Worm (Caenorhabditis elegans) whole organism, late embryonic: ENCODE measurements around the gene sra-4.
A peak's percentile ranks its signal among the peaks of the same experiment; 100 is the strongest.

Source experiments
- C08G9.2 ChIP-seq: sonication (generic microtip); optimal IDR thresholded peaks from 2 replicates; lab custom pipeline; 2016; ENCODE audit warnings: mild to moderate bottlenecking, missing genetic modification characterization, moderate library complexity, missing compliant biosample characterization
- C38D4.7 ChIP-seq: fragments of 200-800 bp; sonication (Bioruptor generic); optimal IDR thresholded peaks from 2 replicates; lab custom pipeline; 2018; ENCODE audit warnings: mild to moderate bottlenecking, missing genetic modification characterization, moderate library complexity, missing compliant biosample characterization
- F13H6.1 ChIP-seq: sonication (generic microtip); optimal IDR thresholded peaks from 2 replicates; lab custom pipeline; 2016; ENCODE audit warnings: missing genetic modification characterization, missing compliant biosample characterization
- K02D7.2 ChIP-seq: sonication (generic microtip); optimal IDR thresholded peaks from 2 replicates; lab custom pipeline; 2017; ENCODE audit warnings: mild to moderate bottlenecking, missing genetic modification characterization, missing compliant biosample characterization
- K09A11.1 ChIP-seq: sonication (generic microtip); optimal IDR thresholded peaks from 2 replicates; lab custom pipeline; 2017; ENCODE audit warnings: antibody characterized with exemption, mild to moderate bottlenecking, missing genetic modification characterization, missing compliant biosample characterization; ENCODE audit not compliant: insufficient read depth
- T23F11.4 ChIP-seq: fragments of 200-800 bp; sonication (Bioruptor generic); optimal IDR thresholded peaks from 2 replicates; lab custom pipeline; 2018; ENCODE audit warnings: mild to moderate bottlenecking, missing genetic modification characterization, missing compliant biosample characterization
- ahr-1 ChIP-seq: sonication (generic microtip); optimal IDR thresholded peaks from 2 replicates; lab custom pipeline; 2016; ENCODE audit warnings: missing genetic modification characterization, missing compliant biosample characterization
- ama-1 ChIP-seq: fragments of 150-350 bp; optimal IDR thresholded peaks from 2 replicates; lab custom pipeline; 2014
- ceh-18 ChIP-seq: sonication (generic microtip); optimal IDR thresholded peaks from 2 replicates; lab custom pipeline; 2016; ENCODE audit warnings: missing genetic modification characterization, missing compliant biosample characterization
- ceh-19 ChIP-seq: fragments of 200-800 bp; sonication (Bioruptor generic); optimal IDR thresholded peaks from 2 replicates; lab custom pipeline; 2018; ENCODE audit warnings: mild to moderate bottlenecking, missing genetic modification characterization, missing compliant biosample characterization
- ceh-2 ChIP-seq: sonication (generic microtip); optimal IDR thresholded peaks from 2 replicates; lab custom pipeline; 2016; ENCODE audit warnings: missing genotype, missing genetic modification characterization, missing compliant biosample characterization
- ceh-24 ChIP-seq: sonication (generic microtip); optimal IDR thresholded peaks from 2 replicates; lab custom pipeline; 2016; ENCODE audit warnings: mild to moderate bottlenecking, missing genetic modification characterization, missing compliant biosample characterization
- ceh-30 ChIP-seq: fragments of 150-350 bp; optimal IDR thresholded peaks from 2 replicates; lab custom pipeline; 2014; ENCODE audit warnings: missing biosample characterization, missing genetic modification characterization
- ceh-31 ChIP-seq: sonication (generic microtip); optimal IDR thresholded peaks from 2 replicates; lab custom pipeline; 2016; ENCODE audit warnings: missing genetic modification characterization, missing compliant biosample characterization
- ceh-34 ChIP-seq: sonication (generic microtip); optimal IDR thresholded peaks from 2 replicates; lab custom pipeline; 2016; ENCODE audit warnings: mild to moderate bottlenecking, missing genetic modification characterization, missing compliant biosample characterization
- ceh-48 ChIP-seq: sonication (generic microtip); optimal IDR thresholded peaks from 2 replicates; lab custom pipeline; 2016; ENCODE audit warnings: missing genetic modification characterization, inconsistent platforms, missing compliant biosample characterization
- ceh-6 ChIP-seq: fragments of 200-800 bp; sonication (Bioruptor generic); optimal IDR thresholded peaks from 2 replicates; lab custom pipeline; 2018; ENCODE audit warnings: mild to moderate bottlenecking, missing genetic modification characterization, missing compliant biosample characterization
- dmd-4 ChIP-seq: sonication (generic microtip); optimal IDR thresholded peaks from 2 replicates; lab custom pipeline; 2016; ENCODE audit warnings: borderline replicate concordance, missing genetic modification characterization, missing compliant biosample characterization
- elt-2 ChIP-seq: sonication (generic microtip); optimal IDR thresholded peaks from 2 replicates; lab custom pipeline; 2016; ENCODE audit warnings: missing genetic modification reagents, missing genetic modification characterization, missing compliant biosample characterization
- ets-4 ChIP-seq: sonication (generic microtip); optimal IDR thresholded peaks from 2 replicates; lab custom pipeline; 2016; ENCODE audit warnings: missing genetic modification characterization, missing compliant biosample characterization
- eyg-1 ChIP-seq: sonication (generic microtip); optimal IDR thresholded peaks from 2 replicates; lab custom pipeline; 2016; ENCODE audit warnings: missing genotype, missing genetic modification characterization, missing compliant biosample characterization
- fax-1 ChIP-seq: sonication (generic microtip); optimal IDR thresholded peaks from 2 replicates; lab custom pipeline; 2016; ENCODE audit warnings: missing genotype, missing genetic modification characterization, missing compliant biosample characterization
- fkh-6 ChIP-seq: sonication (generic microtip); optimal IDR thresholded peaks from 2 replicates; lab custom pipeline; 2016; ENCODE audit warnings: missing genetic modification characterization, missing compliant biosample characterization
- hlh-30 ChIP-seq: sonication (generic microtip); optimal IDR thresholded peaks from 2 replicates; lab custom pipeline; 2017; ENCODE audit warnings: antibody characterized with exemption, missing genetic modification characterization, missing compliant biosample characterization; ENCODE audit not compliant: insufficient read depth
- hlh-6 ChIP-seq: sonication (generic microtip); optimal IDR thresholded peaks from 2 replicates; lab custom pipeline; 2016; ENCODE audit warnings: missing genotype, missing genetic modification characterization, missing compliant biosample characterization
- hlh-8 ChIP-seq: sonication (generic microtip); optimal IDR thresholded peaks from 2 replicates; lab custom pipeline; 2016; ENCODE audit warnings: missing genotype, missing genetic modification characterization, missing compliant biosample characterization
- madf-2 ChIP-seq: sonication (generic microtip); optimal IDR thresholded peaks from 2 replicates; lab custom pipeline; 2017; ENCODE audit warnings: missing genetic modification characterization, missing compliant biosample characterization
- mec-3 ChIP-seq: sonication (generic microtip); optimal IDR thresholded peaks from 2 replicates; lab custom pipeline; 2016; ENCODE audit warnings: borderline replicate concordance, missing genetic modification characterization, missing compliant biosample characterization
- nfya-1 ChIP-seq: sonication (generic microtip); optimal IDR thresholded peaks from 2 replicates; lab custom pipeline; 2017; ENCODE audit warnings: missing genetic modification characterization, mild to moderate bottlenecking, missing compliant biosample characterization, antibody characterized with exemption, moderate library complexity
- nhr-11 ChIP-seq: fragments of 150-350 bp; optimal IDR thresholded peaks from 2 replicates; lab custom pipeline; 2014; ENCODE audit warnings: missing biosample characterization, missing genetic modification characterization
- npax-4 ChIP-seq: sonication (generic microtip); optimal IDR thresholded peaks from 2 replicates; lab custom pipeline; 2016; ENCODE audit warnings: missing genetic modification characterization, missing compliant biosample characterization
- pat-9 ChIP-seq: fragments of 200-800 bp; sonication (Bioruptor generic); optimal IDR thresholded peaks from 2 replicates; lab custom pipeline; 2018; ENCODE audit warnings: mild to moderate bottlenecking, missing genetic modification characterization, moderate library complexity, missing compliant biosample characterization
- pha-2 ChIP-seq: sonication (generic microtip); optimal IDR thresholded peaks from 2 replicates; lab custom pipeline; 2017; ENCODE audit warnings: mild to moderate bottlenecking, missing genetic modification characterization, missing compliant biosample characterization
- pqm-1 ChIP-seq: sonication (generic microtip); optimal IDR thresholded peaks from 2 replicates; lab custom pipeline; 2016; ENCODE audit warnings: missing genetic modification characterization, missing compliant biosample characterization
- ref-2 ChIP-seq: sonication (generic microtip); optimal IDR thresholded peaks from 2 replicates; lab custom pipeline; 2016; ENCODE audit warnings: missing genetic modification characterization, missing compliant biosample characterization
- rnt-1 ChIP-seq: sonication (generic microtip); optimal IDR thresholded peaks from 2 replicates; lab custom pipeline; 2016; ENCODE audit warnings: missing genetic modification characterization, missing compliant biosample characterization
- sdc-2 ChIP-seq: sonication (generic microtip); optimal IDR thresholded peaks from 2 replicates; lab custom pipeline; 2016; ENCODE audit warnings: missing genotype, missing genetic modification characterization, missing compliant biosample characterization
- syd-9 ChIP-seq: sonication (generic microtip); optimal IDR thresholded peaks from 2 replicates; lab custom pipeline; 2016; ENCODE audit warnings: mild to moderate bottlenecking, missing genetic modification characterization, moderate library complexity, missing compliant biosample characterization
- tbx-2 ChIP-seq: sonication (generic microtip); optimal IDR thresholded peaks from 2 replicates; lab custom pipeline; 2016; ENCODE audit warnings: missing genetic modification characterization, missing compliant biosample characterization
- tbx-7 ChIP-seq: sonication (generic microtip); optimal IDR thresholded peaks from 2 replicates; lab custom pipeline; 2016; ENCODE audit warnings: missing genotype, missing genetic modification characterization, missing compliant biosample characterization
- unc-42 ChIP-seq: sonication (generic microtip); optimal IDR thresholded peaks from 2 replicates; lab custom pipeline; 2016; ENCODE audit warnings: missing genotype, missing genetic modification characterization, missing compliant biosample characterization
- zip-5 ChIP-seq: sonication (generic microtip); optimal IDR thresholded peaks from 2 replicates; lab custom pipeline; 2016; ENCODE audit warnings: missing genetic modification characterization, missing compliant biosample characterization

Gene sra-4

ce11 chrII:9542785-9543184 is at the start of gene sra-4:
sra-4 (minus strand) TSS chrII:9542885.
- TF ChIP-seq ceh-48 (tag; lab: Kevin White, UChicago) (no peak), ceh-18 (tag; lab: Kevin White, UChicago) (no peak)

DNA sequence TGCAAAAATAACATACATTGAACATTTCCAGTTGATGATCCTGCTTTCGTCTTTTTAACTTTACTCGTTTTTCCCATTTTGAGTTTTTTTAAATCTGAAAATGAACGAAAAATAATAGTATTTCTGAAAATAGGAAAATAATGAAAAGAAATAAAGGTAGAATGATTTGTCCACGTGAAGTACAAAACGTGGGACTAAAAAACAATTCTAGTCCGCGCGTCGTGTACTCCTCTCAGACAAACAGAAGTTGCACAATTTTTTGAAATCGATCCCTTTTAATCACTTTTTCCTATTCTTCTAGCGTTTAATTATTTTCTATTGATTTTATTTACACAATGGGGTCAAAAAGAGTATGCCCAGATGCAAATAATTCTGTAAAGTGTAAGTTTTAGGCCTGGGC is 48.4 kb upstream of the sra-4 start, which contains the start of the genes E02H1.1 and tag-124:
Gene E02H1.1 (minus strand): TSS at position 94 of the 400 bp plus-strand sequence.
Gene tag-124 (plus strand): TSS at position 222 of the 400 bp plus-strand sequence.
- TF ChIP-seq ceh-31 (tag; lab: Kevin White, UChicago) (peak; percentile 92), C08G9.2 (peak; percentile 93), ceh-18 (tag; lab: Kevin White, UChicago) (no peak), T23F11.4 (GFP tag; lab: Kevin White, UChicago) (no peak), ceh-19 (GFP tag; lab: Kevin White, UChicago) (no peak), hlh-30 (tag; lab: Kevin White, UChicago) (no peak), nhr-11 (tag; lab: Kevin White, UChicago) (no peak), hlh-8 (tag; lab: Kevin White, UChicago) (peak; percentile 60), dmd-4 (no peak), madf-2 (tag; lab: Kevin White, UChicago) (no peak), mec-3 (tag; lab: Kevin White, UChicago) (peak; percentile 30), ref-2 (tag; lab: Kevin White, UChicago) (peak; percentile 81), fkh-6 (tag; lab: Kevin White, UChicago) (peak; percentile 45), ceh-6 (GFP tag; lab: Kevin White, UChicago) (no peak), rnt-1 (peak; percentile 58), sdc-2 (tag; lab: Kevin White, UChicago) (peak; percentile 32), npax-4 (tag; lab: Kevin White, UChicago) (no peak), ceh-2 (tag; lab: Kevin White, UChicago) (peak; percentile 93), zip-5 (tag; lab: Kevin White, UChicago) (peak; percentile 78), hlh-6 (tag; lab: Kevin White, UChicago) (peak; percentile 74), unc-42 (tag; lab: Kevin White, UChicago) (peak; percentile 13), tbx-7 (peak; percentile 92), K02D7.2 (tag; lab: Kevin White, UChicago) (no peak), fax-1 (peak; percentile 27), nfya-1 (tag; lab: Kevin White, UChicago) (peak; percentile 1), elt-2 (tag; lab: Kevin White, UChicago) (peak; percentile 56), pha-2 (tag; lab: Kevin White, UChicago) (no peak), ets-4 (tag; lab: Kevin White, UChicago) (peak; percentile 89), ceh-30 (tag; lab: Kevin White, UChicago) (no peak), C38D4.7 (GFP tag; lab: Kevin White, UChicago) (no peak), ceh-34 (tag; lab: Kevin White, UChicago) (peak; percentile 18), tbx-2 (tag; lab: Kevin White, UChicago) (peak; percentile 71), F13H6.1 (peak; percentile 52), ahr-1 (tag; lab: Kevin White, UChicago) (peak; percentile 48), eyg-1 (tag; lab: Kevin White, UChicago) (peak; percentile 1), ama-1 (lab: Kevin White, UChicago) (no peak)

- TF ChIP-seq ceh-19 (GFP tag; lab: Kevin White, UChicago), result no peak
- TF ChIP-seq K09A11.1 (tag; lab: Kevin White, UChicago), result no peak
- TF ChIP-seq nfya-1 (tag; lab: Kevin White, UChicago), result no peak
- no peak for TF ChIP-seq syd-9
- TF ChIP-seq pqm-1 (tag; lab: Kevin White, UChicago), result no peak
- TF ChIP-seq tbx-2 (tag; lab: Kevin White, UChicago), result no peak
- TF ChIP-seq pat-9, result no peak
- no peak for TF ChIP-seq ceh-31 (tag; lab: Kevin White, UChicago)
- no peak for TF ChIP-seq ceh-24 (tag; lab: Kevin White, UChicago)
Measured at ce11 chrII:9589667-9590066, 47.0 kb upstream of the sra-4 start, which contains the start of gene eral-1. eral-1 (minus strand) TSS chrII:9589767.
